Fruit fly (Drosophila melanogaster): Measurements from ENCODE around the gene CG42537.
A peak's percentile ranks its signal among the peaks of the same experiment; 100 is the strongest.

Gene CG42537

DNA sequence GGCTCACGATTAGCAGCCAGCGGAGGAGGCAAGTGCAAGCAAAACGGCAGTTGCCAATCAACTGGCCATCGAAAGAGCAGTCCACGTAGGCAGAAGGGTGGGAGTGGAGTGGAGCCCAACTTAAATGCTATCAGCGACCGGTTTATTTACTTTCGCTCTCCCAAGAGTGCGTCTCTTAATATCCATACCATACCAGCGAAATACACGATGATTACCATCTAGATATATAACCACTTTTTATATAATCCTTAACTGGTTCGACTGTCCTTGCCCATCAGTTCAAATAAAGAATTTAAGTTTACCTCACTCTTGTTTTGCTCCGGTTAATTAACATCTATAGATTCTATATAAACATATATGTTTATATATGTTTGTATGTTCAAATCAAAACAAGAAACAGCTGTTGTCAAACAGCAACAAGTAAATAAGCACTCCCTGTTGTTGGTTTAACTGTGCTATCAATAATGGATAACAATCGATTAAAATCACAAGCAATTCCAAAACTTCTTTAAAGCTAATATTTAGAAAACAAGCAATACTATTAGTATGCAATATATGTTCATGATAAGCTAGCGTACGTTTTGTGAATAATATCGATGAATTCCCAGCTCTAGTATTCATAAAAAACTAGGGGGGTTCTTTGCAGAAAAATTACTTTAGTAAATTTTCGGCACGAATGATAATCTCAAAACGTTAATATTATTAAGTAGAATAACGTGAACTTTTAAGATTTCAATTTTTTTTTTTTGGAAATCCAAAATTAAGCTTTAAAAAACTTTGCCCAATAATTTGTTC lies 3.9 kb upstream of the CG42537 start (continued):
- TF ChIP-seq vnd (GFP tag; IDR thresholded peaks at IDR 0.05; ENCODE audit: partially characterized antibody), result no peak
- peak; percentile 3 for TF ChIP-seq twi (tag; optimal IDR thresholded peaks at IDR 0.05)
- TF ChIP-seq pum (GFP tag; optimal IDR thresholded peaks at IDR 0.05), result no peak
- TF ChIP-seq CG11247 (GFP tag; IDR thresholded peaks at IDR 0.05), result 0 out of 2 replicates have a peak, but pooled peaks have one; percentile 52
- TF ChIP-seq Ada2b (GFP tag; IDR thresholded peaks at IDR 0.05), result no peak
- TF ChIP-seq tup (GFP tag; optimal IDR thresholded peaks at IDR 0.05), result peak; percentile 12
- TF ChIP-seq Antp (GFP tag; optimal IDR thresholded peaks at IDR 0.05), result no peak
- TF ChIP-seq cato (GFP tag; optimal IDR thresholded peaks at IDR 0.05; ENCODE audit: borderline replicate concordance), result no peak
- TF ChIP-seq bbx (GFP tag; IDR thresholded peaks at IDR 0.05; ENCODE audit: partially characterized antibody), result 0 out of 2 replicates have a peak, but pooled peaks have one; percentile 9
- no peak for TF ChIP-seq sna (GFP tag; IDR thresholded peaks at IDR 0.05; ENCODE audit: partially characterized antibody)
- peak; percentile 89 for TF ChIP-seq fd3F (GFP tag; optimal IDR thresholded peaks at IDR 0.05)
- TF ChIP-seq CG13287 (GFP tag; IDR thresholded peaks at IDR 0.05; ENCODE audit: partially characterized antibody), result peak; percentile 49
- TF ChIP-seq CG1832 (GFP tag; optimal IDR thresholded peaks at IDR 0.05), result no peak
- TF ChIP-seq Mrtf (GFP tag; IDR thresholded peaks at IDR 0.05), result no peak
- TF ChIP-seq wor (GFP tag; IDR thresholded peaks at IDR 0.05), result no peak
- no peak for TF ChIP-seq Doc2 (GFP tag; IDR thresholded peaks at IDR 0.05)
- peak; percentile 19 for TF ChIP-seq CG4617 (GFP tag; optimal IDR thresholded peaks at IDR 0.05; ENCODE audit: borderline replicate concordance)
- TF ChIP-seq lilli (GFP tag; optimal IDR thresholded peaks at IDR 0.05), result peak; percentile 52
- no peak for TF ChIP-seq Poxn (GFP tag; IDR thresholded peaks at IDR 0.05)
- TF ChIP-seq Hmx (GFP tag; optimal IDR thresholded peaks at IDR 0.05), result peak; percentile 48
- peak; percentile 22 for TF ChIP-seq kay (GFP tag; optimal IDR thresholded peaks at IDR 0.05)
- no peak for TF ChIP-seq dati (GFP tag; IDR thresholded peaks at IDR 0.05)
- TF ChIP-seq Ssrp (tag; optimal IDR thresholded peaks at IDR 0.05), result no peak
- TF ChIP-seq CG6654 (GFP tag; optimal IDR thresholded peaks at IDR 0.05), result no peak
- TF ChIP-seq CG15269 (tag; optimal IDR thresholded peaks at IDR 0.05), result peak; percentile 66
- TF ChIP-seq CG3726 (GFP tag; IDR thresholded peaks at IDR 0.05), result no peak
- no peak for TF ChIP-seq CG11093 (GFP tag; IDR thresholded peaks at IDR 0.05)
- peak; percentile 21 for TF ChIP-seq gcm2 (GFP tag; optimal IDR thresholded peaks at IDR 0.05)
- peak; percentile 52 for TF ChIP-seq CG6765 (GFP tag; optimal IDR thresholded peaks at IDR 0.05)
- peak; percentile 55 for TF ChIP-seq Xrp1 (GFP tag; IDR thresholded peaks at IDR 0.05)
- no peak for TF ChIP-seq aop (GFP tag; IDR thresholded peaks at IDR 0.05)
- no peak for TF ChIP-seq CG7745 (tag; optimal IDR thresholded peaks at IDR 0.05)
- TF ChIP-seq sim (GFP tag; IDR thresholded peaks at IDR 0.05), result 0 out of 2 replicates have a peak, but pooled peaks have one; percentile 7
- TF ChIP-seq h (optimal IDR thresholded peaks at IDR 0.05), result no peak
- no peak for TF ChIP-seq Lpt (GFP tag; optimal IDR thresholded peaks at IDR 0.05)
- peak; percentile 66 for TF ChIP-seq Awh (GFP tag; IDR thresholded peaks at IDR 0.05)
- no peak for TF ChIP-seq org-1 (GFP tag; optimal IDR thresholded peaks at IDR 0.05)
- TF ChIP-seq C15 (GFP tag; IDR thresholded peaks at IDR 0.05), result peak; percentile 55; the same call in 1 of the 3 replicates
- peak; percentile 22 for TF ChIP-seq stwl (tag; optimal IDR thresholded peaks at IDR 0.05)
- TF ChIP-seq CG7987 (GFP tag; optimal IDR thresholded peaks at IDR 0.05), result peak; percentile 79
- TF ChIP-seq phol (tag; optimal IDR thresholded peaks at IDR 0.05), result peak; percentile 22
- no peak for TF ChIP-seq Ptx1 (GFP tag; IDR thresholded peaks at IDR 0.05)
- no peak for TF ChIP-seq amos (GFP tag; IDR thresholded peaks at IDR 0.05; ENCODE audit: partially characterized antibody)
- TF ChIP-seq CG17568 (GFP tag; optimal IDR thresholded peaks at IDR 0.05), result no peak
- TF ChIP-seq unc-4 (GFP tag; IDR thresholded peaks at IDR 0.05; ENCODE audit: partially characterized antibody), result peak; percentile 56
- no peak for TF ChIP-seq pb (GFP tag; optimal IDR thresholded peaks at IDR 0.05)
- peak; percentile 67 for TF ChIP-seq CG34376 (GFP tag; optimal IDR thresholded peaks at IDR 0.05)
- peak; percentile 10 for TF ChIP-seq NfI (GFP tag; optimal IDR thresholded peaks at IDR 0.05)
- peak; percentile 83 for TF ChIP-seq lab (GFP tag; optimal IDR thresholded peaks at IDR 0.05)

Data from whole organism, embryonic.